Worm (Caenorhabditis elegans) whole organism, L3 larva: Measurements from ENCODE around the gene dsh-1.

Source experiments
- pha-4 ChIP-seq: fragments of 150-350 bp; optimal IDR thresholded peaks from 2 replicates; lab custom pipeline; 2014; ENCODE audit warnings: missing biosample characterization, missing genetic modification reagents, missing genetic modification characterization
- unc-62 ChIP-seq: fragments of 150-350 bp; sonication (generic microtip); optimal IDR thresholded peaks from 4 replicates; lab custom pipeline; 2014; ENCODE audit warnings: missing biosample characterization, missing genetic modification reagents, missing genetic modification characterization

ce11 chrII:5231111-5231510, 5.9 kb upstream of the dsh-1 start, which contains the start of gene EGAP2.1:
- no peak for TF ChIP-seq pha-4 (tag; lab: Kevin White, UChicago)
- TF ChIP-seq unc-62: no peak
